Worm (Caenorhabditis elegans) whole organism, late embryonic: ENCODE measurements around the gene col-131.

Source experiments
- ama-1 ChIP-seq: fragments of 150-350 bp; optimal IDR thresholded peaks from 2 replicates; lab custom pipeline; 2014
- lin-11 ChIP-seq: fragments of 200-800 bp; sonication (Bioruptor generic); optimal IDR thresholded peaks from 2 replicates; lab custom pipeline; 2018; ENCODE audit warnings: mild to moderate bottlenecking, missing genetic modification characterization, missing compliant biosample characterization

DNA sequence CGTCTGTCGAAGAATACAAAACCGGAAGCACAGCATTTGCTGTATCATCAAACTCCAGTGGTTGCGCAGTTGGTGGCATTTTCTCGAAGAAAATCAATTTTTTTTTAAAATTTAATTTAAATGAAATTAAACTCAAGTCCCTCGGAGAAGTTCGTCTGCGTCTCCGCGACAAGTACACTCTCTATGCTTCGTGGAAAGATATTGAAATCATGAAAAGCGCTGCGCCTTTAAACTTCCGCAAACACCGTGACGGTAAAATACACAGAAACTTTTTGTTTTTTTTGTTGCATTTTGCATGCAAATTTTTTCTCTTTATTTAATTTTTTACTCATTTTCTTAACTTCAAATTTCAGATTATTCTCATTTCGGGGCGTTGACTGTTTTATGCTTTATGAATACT is 31.6 kb upstream of the col-131 start, which contains the start of the genes dli-1, tin-9.2 and exos-4.1:
- no peak for TF ChIP-seq ama-1
- TF ChIP-seq lin-11 (tag; lab: Kevin White, UChicago): no peak
